Worm (Caenorhabditis elegans) whole organism, L1 larva: ENCODE measurements around the gene idpc-7.

Source experiments
- F16B12.6 ChIP-seq: fragments of 150-350 bp; optimal IDR thresholded peaks from 2 replicates; lab custom pipeline; 2014; ENCODE audit warnings: missing biosample characterization, missing genetic modification characterization
- alr-1 ChIP-seq: fragments of 200-800 bp; sonication (Bioruptor generic); optimal IDR thresholded peaks from 2 replicates; lab custom pipeline; 2018; ENCODE audit warnings: borderline replicate concordance, mild to moderate bottlenecking, missing genetic modification characterization, missing compliant biosample characterization
- ama-1 ChIP-seq: fragments of 150-350 bp; optimal IDR thresholded peaks from 2 replicates; lab custom pipeline; 2014
- ceh-63 ChIP-seq: fragments of 200-800 bp; sonication (Bioruptor generic); optimal IDR thresholded peaks from 2 replicates; lab custom pipeline; 2018; ENCODE audit warnings: mild to moderate bottlenecking, missing genetic modification characterization, missing compliant biosample characterization
- ceh-8 ChIP-seq: fragments of 200-800 bp; sonication (Bioruptor generic); optimal IDR thresholded peaks from 2 replicates; lab custom pipeline; 2018; ENCODE audit warnings: mild to moderate bottlenecking, missing genetic modification characterization, moderate library complexity, missing compliant biosample characterization
- dpl-1 ChIP-seq, 3 experiments: fragments of 150-350 bp in 2 of 3; sonication (generic microtip) in 1 of 3; optimal IDR thresholded peaks; 2 replicates each; lab custom pipeline; 2014 to 2017; ENCODE audit warnings: missing biosample characterization in 3 of 3, missing genetic modification characterization in 3 of 3, missing genetic modification reagents in 3 of 3
- dsc-1 ChIP-seq: sonication (generic microtip); optimal IDR thresholded peaks from 2 replicates; lab custom pipeline; 2016; ENCODE audit warnings: mild to moderate bottlenecking, missing genetic modification characterization, missing compliant biosample characterization
- efl-1 ChIP-seq, 4 experiments: fragments of 150-350 bp; optimal IDR thresholded peaks in 3 of 4; peaks in 1 of 4; 1 replicate in 1 of 4; 2 replicates in 3 of 4; lab custom pipeline; 2014; ENCODE audit warnings: missing biosample characterization in 2 of 4, missing genetic modification characterization in 2 of 4, missing genetic modification reagents in 2 of 4
- egl-13 ChIP-seq: sonication (generic microtip); optimal IDR thresholded peaks from 2 replicates; lab custom pipeline; 2016; ENCODE audit warnings: missing genotype, missing genetic modification reagents, missing genetic modification characterization, missing compliant biosample characterization
- fkh-10 ChIP-seq: sonication (generic microtip); optimal IDR thresholded peaks from 2 replicates; lab custom pipeline; 2017; ENCODE audit warnings: missing biosample characterization, missing genetic modification reagents, missing genetic modification characterization
- grh-1 ChIP-seq: fragments of 200-800 bp; sonication (Bioruptor generic); IDR thresholded peaks from 2 replicates; pipeline ENCODE4 v1.3.6; 2022; ENCODE audit warnings: missing genetic modification reagents, missing genetic modification characterization, missing compliant biosample characterization
- hpl-2 ChIP-seq: fragments of 150-350 bp; optimal IDR thresholded peaks from 2 replicates; lab custom pipeline; 2014; ENCODE audit warnings: missing biosample characterization, missing genetic modification reagents, missing genetic modification characterization
- isw-1 ChIP-seq: fragments of 200-800 bp; sonication (Bioruptor generic); IDR thresholded peaks from 2 replicates; pipeline ENCODE4 v1.3.6; 2022; ENCODE audit warnings: missing genetic modification characterization, missing compliant biosample characterization
- lir-3 ChIP-seq: sonication (generic microtip); optimal IDR thresholded peaks from 2 replicates; lab custom pipeline; 2016; ENCODE audit warnings: mild to moderate bottlenecking, missing genetic modification characterization, moderate library complexity, missing compliant biosample characterization; ENCODE audit not compliant: poor library complexity
- mab-9 ChIP-seq: fragments of 200-800 bp; sonication (Bioruptor generic); IDR thresholded peaks from 2 replicates; pipeline ENCODE4 v1.3.6; 2022; ENCODE audit warnings: missing genetic modification reagents, missing genetic modification characterization, missing compliant biosample characterization
- mef-2 ChIP-seq: fragments of 150-350 bp; optimal IDR thresholded peaks from 2 replicates; lab custom pipeline; 2014; ENCODE audit warnings: missing biosample characterization, missing genetic modification characterization
- nhr-237 ChIP-seq: fragments of 150-350 bp; optimal IDR thresholded peaks from 2 replicates; lab custom pipeline; 2014; ENCODE audit warnings: missing biosample characterization, missing genetic modification characterization
- nhr-71 ChIP-seq: sonication (generic microtip); optimal IDR thresholded peaks from 2 replicates; lab custom pipeline; 2016; ENCODE audit warnings: mild to moderate bottlenecking, missing genetic modification characterization, moderate library complexity, missing compliant biosample characterization
- nhr-76 ChIP-seq: sonication (generic microtip); optimal IDR thresholded peaks from 2 replicates; lab custom pipeline; 2017; ENCODE audit warnings: missing biosample characterization, missing genetic modification characterization
- nhr-84 ChIP-seq: sonication (generic microtip); optimal IDR thresholded peaks from 2 replicates; lab custom pipeline; 2017; ENCODE audit warnings: missing biosample characterization, missing genetic modification characterization
- nhr-90 ChIP-seq: sonication (generic microtip); optimal IDR thresholded peaks from 2 replicates; lab custom pipeline; 2016; ENCODE audit warnings: mild to moderate bottlenecking, missing genetic modification characterization, missing compliant biosample characterization; ENCODE audit not compliant: poor library complexity
- pag-3 ChIP-seq: sonication (generic microtip); optimal IDR thresholded peaks from 2 replicates; lab custom pipeline; 2017; ENCODE audit warnings: missing genetic modification characterization, mild to moderate bottlenecking, missing compliant biosample characterization, antibody characterized with exemption, borderline replicate concordance; ENCODE audit not compliant: insufficient read depth
- pax-3 ChIP-seq: fragments of 200-800 bp; sonication (Bioruptor generic); optimal IDR thresholded peaks from 2 replicates; lab custom pipeline; 2018; ENCODE audit warnings: mild to moderate bottlenecking, missing genetic modification characterization, moderate library complexity, missing compliant biosample characterization
- pqm-1 ChIP-seq: sonication (generic microtip); optimal IDR thresholded peaks from 3 replicates; lab custom pipeline; 2017; ENCODE audit warnings: missing biosample characterization, missing genetic modification characterization
- rnt-1 ChIP-seq: sonication (generic microtip); optimal IDR thresholded peaks from 2 replicates; lab custom pipeline; 2016; ENCODE audit warnings: mild to moderate bottlenecking, missing genetic modification characterization, moderate library complexity, missing compliant biosample characterization
- skn-1 ChIP-seq: fragments of 150-350 bp; optimal IDR thresholded peaks from 2 replicates; lab custom pipeline; 2014; ENCODE audit warnings: missing biosample characterization, missing genetic modification characterization
- snpc-4 ChIP-seq: fragments of 150-350 bp; optimal IDR thresholded peaks from 2 replicates; lab custom pipeline; 2014; ENCODE audit warnings: missing biosample characterization, missing genetic modification characterization
- snu-23 ChIP-seq: sonication (generic microtip); optimal IDR thresholded peaks from 2 replicates; lab custom pipeline; 2016; ENCODE audit warnings: missing genetic modification characterization, missing compliant biosample characterization
- unc-30 ChIP-seq: sonication (generic microtip); optimal IDR thresholded peaks from 2 replicates; lab custom pipeline; 2017; ENCODE audit warnings: missing biosample characterization, missing genetic modification characterization
- unc-86 ChIP-seq: sonication (generic microtip); optimal IDR thresholded peaks from 2 replicates; lab custom pipeline; 2016; ENCODE audit warnings: missing genetic modification characterization, missing compliant biosample characterization
- unc-98 ChIP-seq: fragments of 200-800 bp; sonication (Bioruptor generic); IDR thresholded peaks from 2 replicates; pipeline ENCODE4 v1.3.6; 2022; ENCODE audit warnings: missing genetic modification characterization, missing compliant biosample characterization
- zag-1 ChIP-seq: fragments of 150-350 bp; optimal IDR thresholded peaks from 2 replicates; lab custom pipeline; 2014; ENCODE audit warnings: missing biosample characterization, missing genetic modification characterization

The idpc-7 gene

ce11 chrV:9630542-9630941, 11.7 kb upstream of the idpc-7 start:
- TF ChIP-seq unc-86 (tag; lab: Kevin White, UChicago) = no peak
- no peak for TF ChIP-seq rnt-1 (tag; lab: Kevin White, UChicago)
- no peak for TF ChIP-seq zag-1
- no peak for TF ChIP-seq F16B12.6 (tag; lab: Kevin White, UChicago)
- no peak for TF ChIP-seq ceh-63
- no peak for TF ChIP-seq grh-1
- no peak for TF ChIP-seq snu-23 (GFP tag; lab: Kevin White, UChicago)
- no peak for TF ChIP-seq lir-3 (tag; lab: Kevin White, UChicago)
- TF ChIP-seq nhr-237 (tag; lab: Kevin White, UChicago) = no peak
- TF ChIP-seq pax-3 (tag; lab: Kevin White, UChicago) = no peak
- TF ChIP-seq nhr-76 (tag; lab: Kevin White, UChicago) = no peak
- TF ChIP-seq mef-2 = no peak
- TF ChIP-seq pag-3 (tag; lab: Kevin White, UChicago) = no peak
- TF ChIP-seq isw-1 (GFP tag; lab: Robert Waterston, UW) = no peak

- TF ChIP-seq unc-30 (tag; lab: Kevin White, UChicago) (no peak), ama-1 (lab: Kevin White, UChicago) (no peak), nhr-90 (no peak), nhr-76 (tag; lab: Kevin White, UChicago) (no peak), skn-1 (tag; lab: Kevin White, UChicago) (no peak), nhr-237 (tag; lab: Kevin White, UChicago) (no peak)
Observed at ce11 chrV:9629643-9630042, 10.8 kb upstream of the idpc-7 start, which contains the start of gene col-146. TSS of gene col-146 (plus strand) at chrV:9629943.

ce11 chrV:9629114-9629513, 10.3 kb upstream of the idpc-7 start, which contains the start of gene idpc-3:
TSS of gene idpc-3 (minus strand) at chrV:9629214.
- TF ChIP-seq efl-1 (optimal IDR thresholded peaks at IDR 0.05; lab: Kevin White, UChicago) = no peak
- peak in 1 of 2 experiments; percentile 21 for TF ChIP-seq efl-1 (GFP tag; optimal IDR thresholded peaks at IDR 0.05 in 1 of 2; lab: Kevin White, UChicago)
- no peak for TF ChIP-seq nhr-84 (tag; lab: Kevin White, UChicago)

- peak; percentile 15 for TF ChIP-seq ceh-8 (GFP tag; lab: Kevin White, UChicago)
- no peak for TF ChIP-seq egl-13
Observed at ce11 chrV:9628603-9629002, 9.8 kb upstream of the idpc-7 start.

- TF ChIP-seq dsc-1 (tag; lab: Kevin White, UChicago) (peak; percentile 29), fkh-10 (GFP tag; lab: Kevin White, UChicago) (no peak)
Observed at ce11 chrV:9625604-9626446, 7.0 kb upstream of the idpc-7 start, which contains the start of gene T06E4.7. TSS of gene T06E4.7 (plus strand) at chrV:9626396.

- no peak for TF ChIP-seq pqm-1 (tag; lab: Kevin White, UChicago)
- no peak for TF ChIP-seq mab-9 (GFP tag; lab: Robert Waterston, UW)
- TF ChIP-seq lir-3 (tag; lab: Kevin White, UChicago) = no peak
- no peak for TF ChIP-seq alr-1 (tag; lab: Kevin White, UChicago)
- no peak for TF ChIP-seq dpl-1 (GFP tag; optimal IDR thresholded peaks at IDR 0.05; lab: Kevin White, UChicago)
- no peak for TF ChIP-seq nhr-71 (tag; lab: Kevin White, UChicago)
- TF ChIP-seq hpl-2 = no peak
- no peak for TF ChIP-seq fkh-10 (GFP tag; lab: Kevin White, UChicago)
- no peak for TF ChIP-seq snpc-4 (tag; lab: Kevin White, UChicago)
- TF ChIP-seq unc-98 (GFP tag; lab: Robert Waterston, UW) = no peak
- TF ChIP-seq, all 84 proteins: peak for 0
Observed at ce11 chrV:9625122-9625521, 6.3 kb upstream of the idpc-7 start, which contains the start of gene idpc-4. TSS of gene idpc-4 (plus strand) at chrV:9625422.
